Fruit fly (Drosophila melanogaster) whole organism, embryonic: ENCODE results near the gene Send2.

Source experiments
- ATbp ChIP-seq: fragments of 200-800 bp; sonication (Bioruptor generic); optimal IDR thresholded peaks from 2 replicates; lab custom pipeline; 2017; ENCODE audit warnings: missing biosample characterization, mild to moderate bottlenecking, missing genetic modification characterization, missing genetic modification reagents
- Antp ChIP-seq: fragments of 200-800 bp; sonication (Bioruptor generic); optimal IDR thresholded peaks from 3 replicates; lab custom pipeline; 2016; ENCODE audit warnings: missing biosample characterization, missing genetic modification characterization
- Bgb ChIP-seq: fragments of 200-800 bp; sonication (Bioruptor generic); IDR thresholded peaks from 2 replicates; pipeline ENCODE4 v1.3.6; 2022; ENCODE audit warnings: missing biosample characterization, missing genetic modification characterization; ENCODE audit not compliant: partially characterized antibody
- Blimp-1 ChIP-seq: fragments of 200-800 bp; sonication (Bioruptor generic); optimal IDR thresholded peaks from 3 replicates; lab custom pipeline; 2018; ENCODE audit warnings: missing biosample characterization, missing genetic modification characterization, mild to moderate bottlenecking, moderate library complexity, missing genetic modification reagents
- CG10462 ChIP-seq: fragments of 200-800 bp; sonication (Bioruptor generic); optimal IDR thresholded peaks from 2 replicates; lab custom pipeline; 2016; ENCODE audit warnings: missing biosample characterization, missing genetic modification characterization
- CG11504 ChIP-seq: fragments of 200-800 bp; sonication (Bioruptor generic); optimal IDR thresholded peaks from 3 replicates; lab custom pipeline; 2019; ENCODE audit warnings: missing biosample characterization, mild to moderate bottlenecking, missing genetic modification characterization, moderate library complexity
- CG11723 ChIP-seq: fragments of 200-800 bp; sonication (Bioruptor generic); optimal IDR thresholded peaks from 2 replicates; lab custom pipeline; 2017; ENCODE audit warnings: missing biosample characterization, mild to moderate bottlenecking, missing genetic modification characterization
- CG12659 ChIP-seq: fragments of 200-800 bp; sonication (Bioruptor generic); optimal IDR thresholded peaks from 3 replicates; lab custom pipeline; 2017; ENCODE audit warnings: mild to moderate bottlenecking, missing biosample characterization, missing genetic modification reagents, missing genetic modification characterization
- CG17829 ChIP-seq: fragments of 200-800 bp; optimal IDR thresholded peaks from 2 replicates; lab custom pipeline; 2019; ENCODE audit warnings: missing biosample characterization, mild to moderate bottlenecking, missing genetic modification characterization, moderate library complexity
- CG18262 ChIP-seq: fragments of 200-800 bp; optimal IDR thresholded peaks from 3 replicates; lab custom pipeline; 2019; ENCODE audit warnings: missing biosample characterization, mild to moderate bottlenecking, missing genetic modification characterization, moderate library complexity
- CG2678 ChIP-seq: fragments of 200-800 bp; sonication (Bioruptor generic); optimal IDR thresholded peaks from 3 replicates; lab custom pipeline; 2019; ENCODE audit warnings: missing biosample characterization, mild to moderate bottlenecking, missing genetic modification characterization, moderate library complexity
- CG30431 ChIP-seq: fragments of 200-800 bp; sonication (Bioruptor generic); optimal IDR thresholded peaks from 2 replicates; lab custom pipeline; 2017; ENCODE audit warnings: missing biosample characterization, missing genetic modification characterization
- CG31441 ChIP-seq: fragments of 200-800 bp; sonication (Bioruptor generic); IDR thresholded peaks from 2 replicates; pipeline ENCODE4 v1.3.6; 2022; ENCODE audit warnings: missing biosample characterization, missing genetic modification characterization
- CG3838 ChIP-seq: fragments of 200-800 bp; sonication (Bioruptor generic); optimal IDR thresholded peaks from 3 replicates; lab custom pipeline; 2016; ENCODE audit warnings: missing biosample characterization, missing genetic modification characterization
- CG6654 ChIP-seq: fragments of 200-800 bp; sonication (Bioruptor generic); optimal IDR thresholded peaks from 2 replicates; lab custom pipeline; 2017; ENCODE audit warnings: missing biosample characterization, mild to moderate bottlenecking, missing genetic modification characterization
- CG7271 ChIP-seq: fragments of 200-800 bp; sonication (Bioruptor generic); optimal IDR thresholded peaks from 2 replicates; lab custom pipeline; 2018; ENCODE audit warnings: missing biosample characterization, mild to moderate bottlenecking, missing genetic modification characterization, moderate library complexity
- CG9932 ChIP-seq: fragments of 200-800 bp; sonication (Bioruptor generic); IDR thresholded peaks from 2 replicates; pipeline ENCODE4 v1.3.6; 2022; ENCODE audit warnings: missing biosample characterization, missing genetic modification characterization
- Ets65A ChIP-seq: fragments of 200-800 bp; sonication (Bioruptor generic); peaks from one replicate; lab custom pipeline; 2016; ENCODE audit warnings: missing biosample characterization, missing genetic modification characterization
- Ets97D ChIP-seq: fragments of 200-800 bp; sonication (Bioruptor generic); optimal IDR thresholded peaks from 3 replicates; lab custom pipeline; 2016; ENCODE audit warnings: missing biosample characterization, missing genetic modification characterization
- H2.0 ChIP-seq: fragments of 200-800 bp; sonication (Bioruptor generic); IDR thresholded peaks from 2 replicates; pipeline ENCODE4 v1.3.6; 2022; ENCODE audit warnings: missing biosample characterization, missing genetic modification characterization
- Hr39 ChIP-seq: fragments of >200 bp; optimal IDR thresholded peaks from 2 replicates; lab custom pipeline; 2017
- Jarid2 ChIP-seq: fragments of 200-800 bp; sonication (Bioruptor generic); optimal IDR thresholded peaks from 3 replicates; lab custom pipeline; 2017; ENCODE audit warnings: mild to moderate bottlenecking, missing biosample characterization, missing genetic modification reagents, missing genetic modification characterization
- Max ChIP-seq: fragments of 200-800 bp; sonication (Bioruptor generic); optimal IDR thresholded peaks from 2 replicates; lab custom pipeline; 2016; ENCODE audit warnings: missing biosample characterization, mild to moderate bottlenecking, missing genetic modification characterization
- Pdp1 ChIP-seq, 2 experiments: fragments of 200-800 bp; sonication (Bioruptor generic); optimal IDR thresholded peaks; 3 replicates each; lab custom pipeline; 2016; ENCODE audit warnings: missing biosample characterization in 2 of 2, missing genetic modification characterization in 2 of 2, mild to moderate bottlenecking in 1 of 2, moderate library complexity in 1 of 2
- Sox100B ChIP-seq: fragments of 200-800 bp; sonication (Bioruptor generic); optimal IDR thresholded peaks from 3 replicates; lab custom pipeline; 2018; ENCODE audit warnings: missing biosample characterization, mild to moderate bottlenecking, missing genetic modification characterization
- Vsx1 ChIP-seq: fragments of 200-800 bp; sonication (Bioruptor generic); optimal IDR thresholded peaks from 2 replicates; lab custom pipeline; 2017; ENCODE audit warnings: missing biosample characterization, mild to moderate bottlenecking, missing genetic modification characterization, missing genetic modification reagents
- Xrp1 ChIP-seq: fragments of 200-800 bp; sonication (Bioruptor generic); IDR thresholded peaks from 2 replicates; pipeline ENCODE4 v1.3.6; 2022; ENCODE audit warnings: missing biosample characterization, missing genetic modification characterization
- ab ChIP-seq: fragments of 200-800 bp; sonication (Bioruptor generic); optimal IDR thresholded peaks from 2 replicates; lab custom pipeline; 2016; ENCODE audit warnings: missing biosample characterization, missing genetic modification characterization
- chif ChIP-seq, 2 experiments: fragments of 200-800 bp; sonication (Bioruptor generic); optimal IDR thresholded peaks; 3 replicates each; lab custom pipeline; 2016; ENCODE audit warnings: missing biosample characterization in 2 of 2, missing genetic modification characterization in 2 of 2
- crol ChIP-seq: fragments of 200-800 bp; sonication (Bioruptor generic); IDR thresholded peaks from 2 replicates; pipeline ENCODE4 v1.3.6; 2022; ENCODE audit warnings: missing biosample characterization, missing genetic modification characterization
- dmrt99B ChIP-seq: fragments of 200-800 bp; sonication (Bioruptor generic); optimal IDR thresholded peaks from 2 replicates; lab custom pipeline; 2018; ENCODE audit warnings: missing biosample characterization, mild to moderate bottlenecking, missing genetic modification characterization, moderate library complexity
- eve ChIP-seq, 2 experiments: fragments of >200 bp; optimal IDR thresholded peaks; 2 replicates each; lab custom pipeline; 2017; ENCODE audit warnings: missing biosample characterization in 2 of 2, missing genetic modification characterization in 2 of 2
- fd3F ChIP-seq: fragments of 200-800 bp; sonication (Bioruptor generic); optimal IDR thresholded peaks from 2 replicates; lab custom pipeline; 2018; ENCODE audit warnings: missing biosample characterization, mild to moderate bottlenecking, missing genetic modification characterization, moderate library complexity
- gem ChIP-seq: fragments of 200-800 bp; sonication (Bioruptor generic); optimal IDR thresholded peaks from 2 replicates; lab custom pipeline; 2019; ENCODE audit warnings: missing biosample characterization, mild to moderate bottlenecking, missing genetic modification characterization, moderate library complexity
- gt ChIP-seq: fragments of 200-800 bp; sonication (Bioruptor generic); IDR thresholded peaks from 2 replicates; pipeline ENCODE4 v1.3.6; 2022; ENCODE audit warnings: missing biosample characterization, missing genetic modification characterization
- klu ChIP-seq: fragments of 200-800 bp; sonication (Bioruptor generic); IDR thresholded peaks from 2 replicates; pipeline ENCODE4 v1.3.6; 2022; ENCODE audit warnings: missing biosample characterization, missing genetic modification characterization
- nom ChIP-seq: fragments of 200-800 bp; sonication (Bioruptor generic); optimal IDR thresholded peaks from 2 replicates; lab custom pipeline; 2017; ENCODE audit warnings: missing biosample characterization, missing genetic modification characterization, mild to moderate bottlenecking, moderate library complexity, missing genetic modification reagents
- odd ChIP-seq: fragments of 200-800 bp; sonication (Bioruptor generic); optimal IDR thresholded peaks from 2 replicates; lab custom pipeline; 2017; ENCODE audit warnings: missing biosample characterization, mild to moderate bottlenecking, missing genetic modification characterization
- pan ChIP-seq, 4 experiments: fragments of >200 bp in 3 of 4; fragments of 200-800 bp in 1 of 4; sonication (Bioruptor generic) in 1 of 4; optimal IDR thresholded peaks in 3 of 4; IDR thresholded peaks in 1 of 4; 2 replicates each; pipeline versions ENCODE4 v1.3.6 to Lab custom; 2017 to 2022; ENCODE audit warnings: missing biosample characterization in 2 of 4, missing genetic modification characterization in 2 of 4, mixed read lengths in 1 of 4
- pzg ChIP-seq: fragments of 200-800 bp; sonication (Bioruptor generic); optimal IDR thresholded peaks from 3 replicates; lab custom pipeline; 2018; ENCODE audit warnings: missing biosample characterization, mild to moderate bottlenecking, missing genetic modification characterization, moderate library complexity
- run ChIP-seq: fragments of 200-800 bp; sonication (Bioruptor generic); optimal IDR thresholded peaks from 3 replicates; lab custom pipeline; 2018; ENCODE audit warnings: missing biosample characterization, mild to moderate bottlenecking, missing genetic modification characterization
- sc ChIP-seq, 3 experiments: fragments of >200 bp in 2 of 3; fragments of 200-800 bp in 1 of 3; sonication (Bioruptor generic) in 1 of 3; optimal IDR thresholded peaks; 2 replicates in 2 of 3; 3 replicates in 1 of 3; lab custom pipeline; 2017; ENCODE audit warnings: mild to moderate bottlenecking in 1 of 3, missing biosample characterization in 1 of 3, missing genetic modification characterization in 1 of 3, missing genetic modification reagents in 1 of 3
- schlank ChIP-seq: fragments of 200-800 bp; sonication (Bioruptor generic); optimal IDR thresholded peaks from 2 replicates; lab custom pipeline; 2018; ENCODE audit warnings: missing biosample characterization, mild to moderate bottlenecking, missing genetic modification characterization
- sens ChIP-seq: fragments of 200-800 bp; sonication (Bioruptor generic); peaks from one replicate; lab custom pipeline; 2016; ENCODE audit warnings: missing biosample characterization, missing genetic modification characterization
- ssp ChIP-seq: fragments of 200-800 bp; sonication (Bioruptor generic); IDR thresholded peaks from 2 replicates; pipeline ENCODE4 v1.3.6; 2022; ENCODE audit warnings: missing biosample characterization, missing genetic modification characterization
- trem ChIP-seq: fragments of 200-800 bp; optimal IDR thresholded peaks from 3 replicates; lab custom pipeline; 2019; ENCODE audit warnings: missing biosample characterization, mild to moderate bottlenecking, missing genetic modification characterization, moderate library complexity
- ttk ChIP-seq: fragments of 200-800 bp; sonication (Bioruptor generic); IDR thresholded peaks from 2 replicates; pipeline ENCODE4 v2.1.2; 2022; ENCODE audit warnings: missing biosample characterization, missing genetic modification characterization
- zfh1 ChIP-seq: fragments of 200-800 bp; sonication (Bioruptor generic); IDR thresholded peaks from 3 replicates; pipeline ENCODE4 v1.3.6; 2022; ENCODE audit warnings: missing biosample characterization, missing genetic modification characterization

The Send2 gene

dm6 chr2L:14369933-14370776 lies 23.7 kb upstream of the Send2 start (continued):
- TF ChIP-seq ssp (GFP tag; lab: Robert Waterston, UW) (no peak), gt (GFP tag; lab: Robert Waterston, UW) (no peak), ATbp (GFP tag; lab: Kevin White, UChicago) (peak; percentile 25), Ets97D (GFP tag; lab: Kevin White, UChicago) (no peak), Xrp1 (GFP tag; lab: Robert Waterston, UW) (peak; percentile 58; the same call in 1 of the 2 replicates), Jarid2 (GFP tag; lab: Kevin White, UChicago) (peak; percentile 25), CG7271 (peak; percentile 57), CG11504 (tag; lab: Kevin White, UChicago) (peak; percentile 58), CG12659 (no peak), crol (GFP tag; lab: Robert Waterston, UW) (no peak), ab (GFP tag; lab: Kevin White, UChicago) (no peak), nom (GFP tag; lab: Kevin White, UChicago) (peak; percentile 85), Blimp-1 (GFP tag; lab: Kevin White, UChicago) (peak; percentile 38), zfh1 (GFP tag; lab: Robert Waterston, UW) (peak; percentile 63), Ets65A (GFP tag; lab: Kevin White, UChicago) (no peak), Antp (GFP tag; lab: Kevin White, UChicago) (peak; percentile 10), sc (optimal IDR thresholded peaks at IDR 0.05; lab: Kevin White, UChicago) (no peak), sc (GFP tag; optimal IDR thresholded peaks at IDR 0.05; lab: Kevin White, UChicago) (no peak), CG11723 (GFP tag; lab: Kevin White, UChicago) (no peak), chif (GFP tag; optimal IDR thresholded peaks at IDR 0.05; lab: Kevin White, UChicago) (peak; percentile 45 to 52), fd3F (GFP tag; lab: Kevin White, UChicago) (no peak), ttk (GFP tag; lab: Robert Waterston, UW) (peak; percentile 49; the same call in 1 of the 2 replicates), klu (no peak), schlank (tag; lab: Kevin White, UChicago) (no peak), CG9932 (GFP tag; lab: Robert Waterston, UW) (no peak), run (tag; lab: Kevin White, UChicago) (no peak), pzg (GFP tag; lab: Kevin White, UChicago) (no peak), Hr39 (lab: Kevin White, UChicago) (peak; percentile 99), CG3838 (GFP tag; lab: Kevin White, UChicago) (no peak), Sox100B (peak; percentile 12), eve (GFP tag; optimal IDR thresholded peaks at IDR 0.05; lab: Kevin White, UChicago) (no peak), gem (tag; lab: Kevin White, UChicago) (peak; percentile 56), CG10462 (GFP tag; lab: Kevin White, UChicago) (no peak), CG17829 (peak; percentile 32), pan (optimal IDR thresholded peaks at IDR 0.05; lab: Kevin White, UChicago) (no peak), pan (GFP tag; optimal IDR thresholded peaks at IDR 0.05 in 1 of 2, IDR thresholded peaks at IDR 0.05 in 1 of 2) (peak in 1 of 2 experiments; percentile 38), sens (peak; percentile 93), CG18262 (tag; lab: Kevin White, UChicago) (peak; percentile 30), odd (no peak), CG2678 (peak; percentile 7), Pdp1 (GFP tag; optimal IDR thresholded peaks at IDR 0.05; lab: Kevin White, UChicago) (peak in 1 of 2 experiments; percentile 26), CG6654 (GFP tag; lab: Kevin White, UChicago) (no peak), Max (GFP tag; lab: Kevin White, UChicago) (no peak), Bgb (GFP tag; lab: Robert Waterston, UW) (no peak), trem (tag; lab: Kevin White, UChicago) (peak; percentile 1), dmrt99B (tag; lab: Kevin White, UChicago) (peak; percentile 32), CG30431 (peak; percentile 3), Vsx1 (GFP tag; lab: Kevin White, UChicago) (no peak), CG31441 (peak; percentile 67), H2.0 (GFP tag; lab: Robert Waterston, UW) (no peak)
